Worm (Caenorhabditis elegans): Measurements from ENCODE around the gene C16C8.18.

C16C8.18 gene

DNA sequence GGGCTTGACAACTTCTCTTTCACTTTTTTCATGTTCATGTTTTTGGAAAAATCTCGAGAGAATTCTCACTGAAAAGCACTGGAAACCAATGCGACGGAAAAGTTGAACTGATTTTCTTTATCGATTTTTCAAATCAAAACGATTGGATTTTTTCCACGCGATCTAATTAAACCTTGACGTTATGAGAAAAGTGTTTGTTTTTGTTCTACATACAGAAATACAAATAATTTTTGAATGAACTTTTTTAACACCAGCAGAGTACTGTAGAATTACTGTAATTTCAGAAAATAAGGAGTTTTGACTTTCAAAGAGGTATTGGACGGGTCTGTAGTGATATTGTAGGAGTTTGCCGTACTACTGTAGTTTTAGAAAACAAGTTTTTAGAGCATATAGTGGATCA lies 26.6 kb upstream of the C16C8.18 start, which contains the start of gene nep-10:
nep-10 (minus strand) TSS at position 101 of the 400 bp plus-strand sequence.
- no peak for TF ChIP-seq mbf-1 (tag; optimal IDR thresholded peaks at IDR 0.05)
- no peak for TF ChIP-seq R02D3.7 (tag; optimal IDR thresholded peaks at IDR 0.05)

ce11 chrII:3403535-3403934 lies 26.0 kb upstream of the C16C8.18 start, which contains the start of gene nep-8:
Gene nep-8 (plus strand): TSS chrII:3403835.
- no peak for TF ChIP-seq fos-1 (tag; optimal IDR thresholded peaks at IDR 0.05)
- TF ChIP-seq Y55F3AM.14 (GFP tag; optimal IDR thresholded peaks at IDR 0.05), result no peak
- no peak for TF ChIP-seq unc-55 (GFP tag; optimal IDR thresholded peaks at IDR 0.05)
- TF ChIP-seq nhr-10 (tag; optimal IDR thresholded peaks at IDR 0.05), result no peak
- TF ChIP-seq gmeb-1 (tag; optimal IDR thresholded peaks at IDR 0.05), result no peak
- no peak for TF ChIP-seq ZK546.5 (tag; optimal IDR thresholded peaks at IDR 0.05)
- TF ChIP-seq nhr-25 (tag; optimal IDR thresholded peaks at IDR 0.05), result no peak
- no peak for TF ChIP-seq ztf-1 (GFP tag; conservative IDR thresholded peaks at IDR 0.05)
- TF ChIP-seq sem-4 (tag; optimal IDR thresholded peaks at IDR 0.05), result no peak
- TF ChIP-seq nhr-23 (tag; optimal IDR thresholded peaks at IDR 0.05), result no peak

DNA sequence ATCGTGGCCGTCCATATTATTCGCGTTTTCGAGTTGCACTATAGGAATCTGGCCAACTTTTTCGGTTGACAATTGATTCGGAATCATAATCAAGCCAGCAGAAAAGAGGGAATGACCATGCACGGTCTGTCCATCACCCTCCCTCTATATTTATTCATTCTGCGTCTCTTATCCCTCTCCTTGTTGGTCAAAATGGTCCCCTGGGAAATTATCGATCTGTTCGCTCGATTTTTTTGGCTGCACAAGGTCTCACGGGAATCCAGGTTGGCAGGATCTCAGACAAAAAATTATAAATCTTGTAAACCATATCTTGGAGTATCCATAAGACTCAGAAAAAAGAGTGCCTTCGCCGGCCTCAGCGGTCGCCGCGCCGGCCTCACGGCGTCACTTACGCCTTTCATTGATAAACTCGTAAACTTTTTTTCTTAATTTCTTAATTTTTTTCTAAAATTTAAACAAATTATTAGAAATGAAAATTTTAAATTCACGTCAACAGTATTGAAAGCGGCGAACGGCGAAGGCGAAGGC lies 15.1 kb upstream of the C16C8.18 start, which contains the start of the genes F18A12.7 and F18A12.2:
F18A12.7 (minus strand) TSS at position 101 of the 528 bp plus-strand sequence.
F18A12.2 (plus strand) TSS at position 478 of the 528 bp plus-strand sequence.
- TF ChIP-seq dmd-4 (tag; optimal IDR thresholded peaks at IDR 0.05) (no peak), egl-27 (tag; optimal IDR thresholded peaks at IDR 0.05) (no peak), lin-39 (tag; optimal IDR thresholded peaks at IDR 0.05) (no peak), lin-11 (tag; optimal IDR thresholded peaks at IDR 0.05) (no peak), lin-13 (GFP tag; optimal IDR thresholded peaks at IDR 0.05) (no peak), sem-4 (tag; optimal IDR thresholded peaks at IDR 0.05) (no peak), nhr-21 (tag; optimal IDR thresholded peaks at IDR 0.05) (no peak), sma-9 (GFP tag; optimal IDR thresholded peaks at IDR 0.05) (no peak), sma-9 (tag; optimal IDR thresholded peaks at IDR 0.05) (no peak), lsy-2 (tag; optimal IDR thresholded peaks at IDR 0.05) (no peak), nhr-10 (tag; optimal IDR thresholded peaks at IDR 0.05) (no peak), nhr-237 (tag; optimal IDR thresholded peaks at IDR 0.05) (no peak), zag-1 (tag; optimal IDR thresholded peaks at IDR 0.05) (no peak), mab-5 (tag; optimal IDR thresholded peaks at IDR 0.05) (no peak)

- TF ChIP-seq dmd-4 (tag; optimal IDR thresholded peaks at IDR 0.05), result no peak
- TF ChIP-seq lin-39 (tag; optimal IDR thresholded peaks at IDR 0.05), result no peak
- TF ChIP-seq unc-39 (tag; optimal IDR thresholded peaks at IDR 0.05), result no peak
- no peak for TF ChIP-seq elt-3 (tag; optimal IDR thresholded peaks at IDR 0.05)
- TF ChIP-seq zag-1 (tag; optimal IDR thresholded peaks at IDR 0.05), result no peak
- TF ChIP-seq egl-27 (tag; optimal IDR thresholded peaks at IDR 0.05), result no peak
- TF ChIP-seq ceh-82 (tag; optimal IDR thresholded peaks at IDR 0.05), result no peak
- TF ChIP-seq skn-1 (tag; optimal IDR thresholded peaks at IDR 0.05), result no peak
- TF ChIP-seq mab-5 (tag; optimal IDR thresholded peaks at IDR 0.05), result no peak
These were observed 13.0 kb upstream of the C16C8.18 start, which contains the start of gene nep-6 for ce11 chrII:3416528-3416927. Gene nep-6 (plus strand): TSS chrII:3416828.

- TF ChIP-seq ceh-16 (tag; optimal IDR thresholded peaks at IDR 0.05), result no peak
- TF ChIP-seq sma-3 (GFP tag; optimal IDR thresholded peaks at IDR 0.05), result no peak
- TF ChIP-seq nhr-11 (tag; optimal IDR thresholded peaks at IDR 0.05), result no peak
- TF ChIP-seq mbf-1 (tag; optimal IDR thresholded peaks at IDR 0.05), result no peak
- no peak for TF ChIP-seq crh-2 (tag; optimal IDR thresholded peaks at IDR 0.05)
- no peak for TF ChIP-seq lin-39 (tag; optimal IDR thresholded peaks at IDR 0.05)
- no peak for TF ChIP-seq R02D3.7 (tag; optimal IDR thresholded peaks at IDR 0.05)
- TF ChIP-seq alr-1 (tag; optimal IDR thresholded peaks at IDR 0.05), result no peak
- no peak for TF ChIP-seq zag-1 (tag; optimal IDR thresholded peaks at IDR 0.05)
- no peak for TF ChIP-seq gmeb-1 (tag; optimal IDR thresholded peaks at IDR 0.05)
- TF ChIP-seq nhr-12 (tag; optimal IDR thresholded peaks at IDR 0.05), result no peak
- no peak for TF ChIP-seq ztf-4 (tag; optimal IDR thresholded peaks at IDR 0.05)
- no peak for TF ChIP-seq C34F6.9 (tag; optimal IDR thresholded peaks at IDR 0.05)
- TF ChIP-seq fos-1 (tag; optimal IDR thresholded peaks at IDR 0.05), result no peak
- TF ChIP-seq ztf-11 (tag; optimal IDR thresholded peaks at IDR 0.05), result no peak
- no peak for TF ChIP-seq mab-5 (tag; optimal IDR thresholded peaks at IDR 0.05)
- TF ChIP-seq lsy-2 (tag; optimal IDR thresholded peaks at IDR 0.05), result no peak
- no peak for TF ChIP-seq lin-13 (GFP tag; optimal IDR thresholded peaks at IDR 0.05)
- no peak for TF ChIP-seq Y55F3AM.14 (GFP tag; optimal IDR thresholded peaks at IDR 0.05)
These were observed 6.6 kb upstream of the C16C8.18 start for ce11 chrII:3422938-3423337.

All from whole organism, L2 larva.